Fruit fly (Drosophila melanogaster) whole organism, embryonic: ENCODE measurements around the gene SmydA-2.

Source experiments
- C15 ChIP-seq: fragments of 200-800 bp; sonication (Bioruptor generic); IDR thresholded peaks from 3 replicates; pipeline ENCODE4 v1.3.6; 2022; ENCODE audit warnings: missing biosample characterization, missing genetic modification characterization
- CG5245 ChIP-seq: fragments of 200-800 bp; sonication (Bioruptor generic); optimal IDR thresholded peaks from 3 replicates; lab custom pipeline; 2016; ENCODE audit warnings: missing biosample characterization, missing genetic modification characterization
- CG7271 ChIP-seq: fragments of 200-800 bp; sonication (Bioruptor generic); optimal IDR thresholded peaks from 2 replicates; lab custom pipeline; 2018; ENCODE audit warnings: missing biosample characterization, mild to moderate bottlenecking, missing genetic modification characterization, moderate library complexity
- CkIIα-i1 ChIP-seq: fragments of 200-800 bp; sonication (Bioruptor generic); IDR thresholded peaks from 2 replicates; pipeline ENCODE4 v1.3.6; 2022; ENCODE audit warnings: missing biosample characterization, missing genetic modification characterization
- GATAe ChIP-seq: fragments of 200-800 bp; sonication (Bioruptor generic); conservative IDR thresholded peaks from 2 replicates; pipeline ENCODE4 v1.3.6; 2022; ENCODE audit warnings: missing biosample characterization, missing genetic modification characterization
- Nf-YC ChIP-seq: fragments of 200-800 bp; optimal IDR thresholded peaks from 3 replicates; lab custom pipeline; 2019; ENCODE audit warnings: missing biosample characterization, mild to moderate bottlenecking, missing genetic modification characterization, moderate library complexity
- Opbp ChIP-seq: fragments of 200-800 bp; sonication (Bioruptor generic); IDR thresholded peaks from 3 replicates; pipeline ENCODE4 v1.3.6; 2022; ENCODE audit warnings: missing biosample characterization, missing genetic modification characterization; ENCODE audit not compliant: partially characterized antibody
- Spps ChIP-seq: fragments of 200-800 bp; sonication (Bioruptor generic); optimal IDR thresholded peaks from 2 replicates; lab custom pipeline; 2018; ENCODE audit warnings: missing biosample characterization, mild to moderate bottlenecking, missing genetic modification characterization
- ci ChIP-seq: fragments of 200-800 bp; sonication (Bioruptor generic); IDR thresholded peaks from 3 replicates; pipeline ENCODE4 v1.3.6; 2022; ENCODE audit warnings: missing biosample characterization, missing genetic modification characterization
- gcm ChIP-seq: fragments of 200-800 bp; sonication (Bioruptor generic); optimal IDR thresholded peaks from 2 replicates; lab custom pipeline; 2019; ENCODE audit warnings: missing biosample characterization, mild to moderate bottlenecking, missing genetic modification characterization, moderate library complexity
- pum ChIP-seq: fragments of 200-800 bp; sonication (Bioruptor generic); optimal IDR thresholded peaks from 2 replicates; lab custom pipeline; 2016; ENCODE audit warnings: missing biosample characterization, missing genetic modification characterization
- sqz ChIP-seq: fragments of 200-800 bp; sonication (Bioruptor generic); optimal IDR thresholded peaks from 3 replicates; lab custom pipeline; 2018; ENCODE audit warnings: missing biosample characterization, mild to moderate bottlenecking, missing genetic modification characterization

- TF ChIP-seq CkIIα-i1 (GFP tag; lab: Robert Waterston, UW) (no peak), ci (GFP tag; lab: Robert Waterston, UW) (no peak), Nf-YC (tag; lab: Kevin White, UChicago) (no peak), C15 (no peak), gcm (GFP tag; lab: Kevin White, UChicago) (no peak), CG5245 (GFP tag; lab: Kevin White, UChicago) (no peak), pum (no peak), Opbp (GFP tag; lab: Robert Waterston, UW) (no peak), GATAe (no peak), CG7271 (tag; lab: Kevin White, UChicago) (no peak), sqz (GFP tag; lab: Kevin White, UChicago) (no peak), Spps (tag; lab: Kevin White, UChicago) (no peak)
Measured at dm6 chr3L:18957032-18957431, 46.0 kb downstream of the SmydA-2 start.
